Worm (Caenorhabditis elegans): ENCODE results near the gene srbc-23.

DNA sequence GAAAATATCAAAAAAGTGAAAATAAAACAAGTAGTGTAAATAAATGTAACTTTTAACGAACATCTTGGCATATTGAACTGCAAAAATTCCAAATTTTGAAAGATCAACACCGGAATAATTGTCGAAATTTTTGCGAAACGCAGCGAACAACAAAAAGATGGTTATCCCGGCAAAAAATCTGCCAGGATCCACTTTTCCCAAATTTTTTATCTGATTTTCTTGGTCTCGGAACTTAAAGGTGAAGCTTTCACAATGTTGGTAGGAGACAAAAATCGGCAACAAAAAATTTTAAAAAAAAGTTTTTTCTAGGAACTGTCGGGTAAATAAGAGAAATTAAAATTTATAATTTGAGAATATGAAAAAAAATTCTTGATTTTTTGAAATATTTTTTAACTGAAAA, 34.8 kb upstream of the srbc-23 start, which contains the start of gene bgnt-1.2:
- TF ChIP-seq B0310.2 (tag; optimal IDR thresholded peaks at IDR 0.05) (no peak), flt-1 (GFP tag; IDR thresholded peaks at IDR 0.05) (no peak), aly-1 (tag; optimal IDR thresholded peaks at IDR 0.05) (no peak), hmg-4 (GFP tag; optimal IDR thresholded peaks at IDR 0.05) (no peak), ama-1 (optimal IDR thresholded peaks at IDR 0.05) (no peak), ceh-36 (tag; optimal IDR thresholded peaks at IDR 0.05) (no peak), ets-7 (tag; optimal IDR thresholded peaks at IDR 0.05) (no peak), tra-4 (tag; optimal IDR thresholded peaks at IDR 0.05) (no peak), hmbx-1 (tag; optimal IDR thresholded peaks at IDR 0.05) (no peak), F13C5.2 (tag; optimal IDR thresholded peaks at IDR 0.05) (no peak), ceh-13 (GFP tag; optimal IDR thresholded peaks at IDR 0.05) (no peak), tbx-11 (GFP tag; IDR thresholded peaks at IDR 0.05) (no peak), tbx-37 (GFP tag; conservative IDR thresholded peaks at IDR 0.05) (no peak)
